Fruit fly (Drosophila melanogaster) whole organism, prepupa: ENCODE results near the gene ras.

Experiments used
- CG10631 ChIP-seq: fragments of 200-800 bp; sonication (Bioruptor generic); optimal IDR thresholded peaks from 2 replicates; lab custom pipeline; 2016; ENCODE audit warnings: missing biosample characterization, missing genetic modification characterization
- CG10669 ChIP-seq: fragments of 200-800 bp; sonication (Bioruptor generic); optimal IDR thresholded peaks from 3 replicates; lab custom pipeline; 2018; ENCODE audit warnings: missing biosample characterization, mild to moderate bottlenecking, missing genetic modification characterization, moderate library complexity
- CG11294 ChIP-seq: fragments of 200-800 bp; sonication (Bioruptor generic); IDR thresholded peaks from 2 replicates; pipeline ENCODE4 v1.3.6; 2022; ENCODE audit warnings: missing biosample characterization, missing genetic modification characterization
- CG11762 ChIP-seq: fragments of 200-800 bp; sonication (Bioruptor generic); optimal IDR thresholded peaks from 3 replicates; lab custom pipeline; 2016; ENCODE audit warnings: missing biosample characterization, missing genetic modification characterization; ENCODE audit not compliant: insufficient read depth
- CG11902 ChIP-seq: fragments of 200-800 bp; sonication (Bioruptor generic); optimal IDR thresholded peaks from 3 replicates; lab custom pipeline; 2016; ENCODE audit warnings: missing biosample characterization, missing genetic modification characterization
- CG15336 ChIP-seq: fragments of 200-800 bp; sonication (Bioruptor generic); IDR thresholded peaks from 2 replicates; pipeline ENCODE4 v1.3.6; 2022; ENCODE audit warnings: missing biosample characterization, missing genetic modification characterization
- CG1621 ChIP-seq: fragments of 200-800 bp; sonication (Bioruptor generic); optimal IDR thresholded peaks from 3 replicates; lab custom pipeline; 2018; ENCODE audit warnings: missing biosample characterization, mild to moderate bottlenecking, missing genetic modification characterization
- CG3032 ChIP-seq: fragments of 200-800 bp; optimal IDR thresholded peaks from 2 replicates; lab custom pipeline; 2019; ENCODE audit warnings: missing biosample characterization, mild to moderate bottlenecking, missing genetic modification characterization, moderate library complexity
- CG31627 ChIP-seq: fragments of 200-800 bp; sonication (Bioruptor generic); optimal IDR thresholded peaks from 3 replicates; lab custom pipeline; 2016; ENCODE audit warnings: missing biosample characterization, missing genetic modification characterization
- CG32006 ChIP-seq: fragments of 200-800 bp; sonication (Bioruptor generic); optimal IDR thresholded peaks from 3 replicates; lab custom pipeline; 2017; ENCODE audit warnings: missing biosample characterization, mild to moderate bottlenecking, missing genetic modification characterization
- CG34406 ChIP-seq: fragments of 200-800 bp; sonication (Bioruptor generic); optimal IDR thresholded peaks from 3 replicates; lab custom pipeline; 2016; ENCODE audit warnings: missing biosample characterization, missing genetic modification characterization
- CG3919 ChIP-seq: fragments of 200-800 bp; sonication (Bioruptor generic); optimal IDR thresholded peaks from 3 replicates; lab custom pipeline; 2016; ENCODE audit warnings: missing biosample characterization, missing genetic modification characterization
- CG4318 ChIP-seq: fragments of 200-800 bp; sonication (Bioruptor generic); optimal IDR thresholded peaks from 3 replicates; lab custom pipeline; 2017; ENCODE audit warnings: missing biosample characterization, mild to moderate bottlenecking, missing genetic modification characterization
- CG6276 ChIP-seq: fragments of 200-800 bp; sonication (Bioruptor generic); optimal IDR thresholded peaks from 2 replicates; lab custom pipeline; 2017; ENCODE audit warnings: missing biosample characterization, mild to moderate bottlenecking, missing genetic modification characterization
- CG6792 ChIP-seq: fragments of 200-800 bp; sonication (Bioruptor generic); optimal IDR thresholded peaks from 3 replicates; lab custom pipeline; 2016; ENCODE audit warnings: missing biosample characterization, missing genetic modification characterization
- CG6808 ChIP-seq: fragments of 200-800 bp; sonication (Bioruptor generic); optimal IDR thresholded peaks from 3 replicates; lab custom pipeline; 2017; ENCODE audit warnings: missing biosample characterization, missing genetic modification characterization, mild to moderate bottlenecking, moderate library complexity, missing genetic modification reagents
- CG6854 ChIP-seq: fragments of 200-800 bp; sonication (Bioruptor generic); optimal IDR thresholded peaks from 2 replicates; lab custom pipeline; 2017; ENCODE audit warnings: missing biosample characterization, mild to moderate bottlenecking, missing genetic modification characterization
- CG8119 ChIP-seq: fragments of 200-800 bp; sonication (Bioruptor generic); IDR thresholded peaks from 3 replicates; pipeline ENCODE4 v1.3.6; 2022; ENCODE audit warnings: missing biosample characterization, missing genetic modification characterization
- CG9139 ChIP-seq: fragments of 200-800 bp; sonication (Bioruptor generic); optimal IDR thresholded peaks from 3 replicates; lab custom pipeline; 2017; ENCODE audit warnings: missing biosample characterization, mild to moderate bottlenecking, missing genetic modification characterization
- Eip78C ChIP-seq: fragments of 200-800 bp; sonication (Bioruptor generic); peaks from one replicate; lab custom pipeline; 2016; ENCODE audit warnings: missing biosample characterization, missing genetic modification characterization
- Eip93F ChIP-seq: fragments of 200-800 bp; sonication (Bioruptor generic); optimal IDR thresholded peaks from 2 replicates; lab custom pipeline; 2016; ENCODE audit warnings: missing biosample characterization, mild to moderate bottlenecking, missing genetic modification characterization
- Ets21C ChIP-seq: fragments of 200-800 bp; sonication (Bioruptor generic); optimal IDR thresholded peaks from 3 replicates; lab custom pipeline; 2016; ENCODE audit warnings: missing biosample characterization, missing genetic modification characterization
- Ets96B ChIP-seq: fragments of 200-800 bp; optimal IDR thresholded peaks from 2 replicates; lab custom pipeline; 2019; ENCODE audit warnings: missing biosample characterization, mild to moderate bottlenecking, missing genetic modification characterization, moderate library complexity
- Gug ChIP-seq: fragments of 200-800 bp; sonication (Bioruptor generic); IDR thresholded peaks from 2 replicates; pipeline ENCODE4 v1.3.6; 2022; ENCODE audit warnings: missing biosample characterization, missing genetic modification characterization
- Hr38 ChIP-seq: sonication (Bioruptor generic); optimal IDR thresholded peaks from 2 replicates; lab custom pipeline; 2016; ENCODE audit warnings: missing biosample characterization, missing genetic modification characterization
- Hr39 ChIP-seq: fragments of 200-800 bp; sonication (Bioruptor generic); optimal IDR thresholded peaks from 2 replicates; lab custom pipeline; 2016; ENCODE audit warnings: missing biosample characterization, missing genetic modification characterization
- Hr4 ChIP-seq: fragments of 200-800 bp; sonication (Bioruptor generic); optimal IDR thresholded peaks from 3 replicates; lab custom pipeline; 2016; ENCODE audit warnings: missing biosample characterization, missing genetic modification characterization
- Met ChIP-seq: fragments of 200-800 bp; sonication (Bioruptor generic); optimal IDR thresholded peaks from 3 replicates; lab custom pipeline; 2016; ENCODE audit warnings: missing biosample characterization, missing genetic modification characterization
- OdsH ChIP-seq: fragments of 200-800 bp; sonication (Bioruptor generic); optimal IDR thresholded peaks from 3 replicates; lab custom pipeline; 2016; ENCODE audit warnings: missing biosample characterization, missing genetic modification characterization
- Smox ChIP-seq: fragments of 200-800 bp; sonication (Bioruptor generic); optimal IDR thresholded peaks from 3 replicates; lab custom pipeline; 2016; ENCODE audit warnings: missing biosample characterization, missing genetic modification characterization
- Sox102F ChIP-seq: fragments of 200-800 bp; sonication (Bioruptor generic); optimal IDR thresholded peaks from 2 replicates; lab custom pipeline; 2016; ENCODE audit warnings: missing biosample characterization, mild to moderate bottlenecking, missing genetic modification characterization
- Sox14 ChIP-seq: fragments of 200-800 bp; sonication (Bioruptor generic); optimal IDR thresholded peaks from 3 replicates; lab custom pipeline; 2016; ENCODE audit warnings: missing biosample characterization, missing genetic modification characterization
- Sox15 ChIP-seq: fragments of 200-800 bp; sonication (Bioruptor generic); optimal IDR thresholded peaks from 3 replicates; lab custom pipeline; 2016; ENCODE audit warnings: missing biosample characterization, missing genetic modification characterization
- achi ChIP-seq: fragments of 200-800 bp; sonication (Bioruptor generic); optimal IDR thresholded peaks from 3 replicates; lab custom pipeline; 2016; ENCODE audit warnings: missing biosample characterization, missing genetic modification characterization
- acj6 ChIP-seq: fragments of 200-800 bp; sonication (Bioruptor generic); optimal IDR thresholded peaks from 3 replicates; lab custom pipeline; 2016; ENCODE audit warnings: missing biosample characterization, missing genetic modification characterization
- dac ChIP-seq: fragments of 200-800 bp; sonication (Bioruptor generic); optimal IDR thresholded peaks from 2 replicates; lab custom pipeline; 2017; ENCODE audit warnings: missing biosample characterization, mild to moderate bottlenecking, missing genetic modification characterization
- eg ChIP-seq: fragments of 200-800 bp; sonication (Bioruptor generic); IDR thresholded peaks from 3 replicates; pipeline ENCODE4 v1.3.6; 2022; ENCODE audit warnings: missing biosample characterization, missing genetic modification characterization
- esn ChIP-seq: fragments of 200-800 bp; sonication (Bioruptor generic); optimal IDR thresholded peaks from 2 replicates; lab custom pipeline; 2016; ENCODE audit warnings: missing biosample characterization, mild to moderate bottlenecking, missing genetic modification characterization, moderate library complexity
- fkh ChIP-seq: fragments of 200-800 bp; sonication (Bioruptor generic); optimal IDR thresholded peaks from 3 replicates; lab custom pipeline; 2017; ENCODE audit warnings: missing biosample characterization, mild to moderate bottlenecking, missing genetic modification characterization, moderate library complexity
- net ChIP-seq: fragments of 200-800 bp; sonication (Bioruptor generic); optimal IDR thresholded peaks from 3 replicates; lab custom pipeline; 2016; ENCODE audit warnings: missing biosample characterization, missing genetic modification characterization
- salr ChIP-seq, 2 experiments: fragments of 200-800 bp; sonication (Bioruptor generic); optimal IDR thresholded peaks; 3 replicates each; lab custom pipeline; 2016 to 2018; ENCODE audit warnings: missing biosample characterization in 2 of 2, missing genetic modification characterization in 2 of 2, mild to moderate bottlenecking in 1 of 2
- spab ChIP-seq: fragments of 200-800 bp; sonication (Bioruptor generic); optimal IDR thresholded peaks from 2 replicates; lab custom pipeline; 2017; ENCODE audit warnings: missing biosample characterization, mild to moderate bottlenecking, missing genetic modification characterization, missing genetic modification reagents
- ss ChIP-seq, 2 experiments: fragments of 200-800 bp; sonication (Bioruptor generic); optimal IDR thresholded peaks; 2 replicates in 1 of 2; 3 replicates in 1 of 2; lab custom pipeline; 2017 to 2018; ENCODE audit warnings: mild to moderate bottlenecking in 2 of 2, missing biosample characterization in 2 of 2, missing genetic modification characterization in 2 of 2, moderate library complexity in 1 of 2
- svp ChIP-seq: fragments of 200-800 bp; sonication (Bioruptor generic); peaks from one replicate; lab custom pipeline; 2016; ENCODE audit warnings: missing biosample characterization, missing genetic modification characterization
- topi ChIP-seq: fragments of 200-800 bp; sonication (Bioruptor generic); optimal IDR thresholded peaks from 3 replicates; lab custom pipeline; 2016; ENCODE audit warnings: missing biosample characterization, missing genetic modification characterization
- vri ChIP-seq: fragments of 200-800 bp; sonication (Bioruptor generic); optimal IDR thresholded peaks from 3 replicates; lab custom pipeline; 2016; ENCODE audit warnings: missing biosample characterization, mild to moderate bottlenecking, missing genetic modification characterization

The ras gene

dm6 chrX:10735682-10736353 is 8.5 kb upstream of the ras start (continued):
- peak; percentile 1 for TF ChIP-seq vri (GFP tag; lab: Kevin White, UChicago)
- TF ChIP-seq CG8119 (GFP tag; lab: Robert Waterston, UW) = peak; percentile 55; the same call in 2 of the 3 replicates
- no peak for TF ChIP-seq CG10669 (GFP tag; lab: Kevin White, UChicago)
- peak; percentile 38 for TF ChIP-seq acj6 (GFP tag; lab: Kevin White, UChicago)
- TF ChIP-seq CG15336 (GFP tag; lab: Robert Waterston, UW) = peak; percentile 16; the same call in 1 of the 2 replicates
- no peak for TF ChIP-seq Hr38
- peak; percentile 61 for TF ChIP-seq svp (GFP tag; lab: Kevin White, UChicago)
- TF ChIP-seq Eip78C (GFP tag; lab: Kevin White, UChicago) = peak; percentile 65
- peak; percentile 21 for TF ChIP-seq topi

- TF ChIP-seq CG34406 (GFP tag; lab: Kevin White, UChicago) (peak; percentile 59), CG11294 (GFP tag; lab: Robert Waterston, UW) (peak; percentile 83), Ets21C (GFP tag; lab: Kevin White, UChicago) (peak; percentile 21), CG4318 (GFP tag; lab: Kevin White, UChicago) (peak; percentile 89), dac (GFP tag; lab: Kevin White, UChicago) (peak; percentile 77), eg (GFP tag; lab: Robert Waterston, UW) (peak; percentile 92), CG11902 (GFP tag; lab: Kevin White, UChicago) (peak; percentile 28), CG15336 (GFP tag; lab: Robert Waterston, UW) (peak; percentile 92), CG1621 (peak; percentile 69), spab (GFP tag; lab: Kevin White, UChicago) (peak; percentile 57), CG10669 (GFP tag; lab: Kevin White, UChicago) (peak; percentile 77), Smox (GFP tag; lab: Kevin White, UChicago) (peak; percentile 8), Sox102F (GFP tag; lab: Kevin White, UChicago) (peak; percentile 59), CG10631 (peak; percentile 86), fkh (GFP tag; lab: Kevin White, UChicago) (peak; percentile 3), acj6 (GFP tag; lab: Kevin White, UChicago) (peak; percentile 64), CG6808 (GFP tag; lab: Kevin White, UChicago) (peak; percentile 31), ss (GFP tag; optimal IDR thresholded peaks at IDR 0.05; lab: Kevin White, UChicago) (peak; percentile 11 to 52), Hr4 (GFP tag; lab: Kevin White, UChicago) (peak; percentile 89), achi (GFP tag; lab: Kevin White, UChicago) (peak; percentile 78), Gug (peak; percentile 87), CG3032 (tag; lab: Kevin White, UChicago) (peak; percentile 62), OdsH (GFP tag; lab: Kevin White, UChicago) (peak; percentile 67), CG9139 (peak; percentile 3), Met (GFP tag; lab: Kevin White, UChicago) (peak; percentile 72), CG3919 (GFP tag; lab: Kevin White, UChicago) (peak; percentile 74), Hr39 (GFP tag; lab: Kevin White, UChicago) (peak; percentile 65), net (GFP tag; lab: Kevin White, UChicago) (peak; percentile 69), vri (GFP tag; lab: Kevin White, UChicago) (peak; percentile 19), CG6854 (GFP tag; lab: Kevin White, UChicago) (no peak), Eip93F (GFP tag; lab: Kevin White, UChicago) (no peak), salr (GFP tag; optimal IDR thresholded peaks at IDR 0.05; lab: Kevin White, UChicago) (peak; percentile 44 to 52), CG11762 (peak; percentile 28), topi (peak; percentile 68), esn (peak; percentile 74), CG32006 (GFP tag; lab: Kevin White, UChicago) (peak; percentile 92), Ets96B (peak; percentile 69), Sox15 (GFP tag; lab: Kevin White, UChicago) (no peak), svp (GFP tag; lab: Kevin White, UChicago) (peak; percentile 84), CG6276 (GFP tag; lab: Kevin White, UChicago) (peak; percentile 89), CG6792 (GFP tag; lab: Kevin White, UChicago) (peak; percentile 50), Hr38 (no peak), Eip78C (GFP tag; lab: Kevin White, UChicago) (peak; percentile 80), Sox14 (GFP tag; lab: Kevin White, UChicago) (peak; percentile 83), CG31627 (GFP tag; lab: Kevin White, UChicago) (peak; percentile 48)
These were observed 6.7 kb upstream of the ras start for dm6 chrX:10737422-10738150.
